Fruit fly (Drosophila melanogaster): Measurements from ENCODE around the gene Drsl6.

Drsl6 gene

dm6 chr3L:3303534-3304459 is 32.4 kb downstream of the Drsl6 start, which contains the start of gene ZnT63C:
TSS of gene ZnT63C (plus strand) at chr3L:3303708.
- TF ChIP-seq usp (GFP tag; optimal IDR thresholded peaks at IDR 0.05) (no peak), psq (optimal IDR thresholded peaks at IDR 0.05) (no peak), EcR (GFP tag; optimal IDR thresholded peaks at IDR 0.05) (no peak), CG8478 (optimal IDR thresholded peaks at IDR 0.05) (no peak), pan (optimal IDR thresholded peaks at IDR 0.05) (no peak), Dll (optimal IDR thresholded peaks at IDR 0.05) (no peak)

- TF ChIP-seq psq (optimal IDR thresholded peaks at IDR 0.05) (no peak), CG8478 (optimal IDR thresholded peaks at IDR 0.05) (no peak), EcR (GFP tag; optimal IDR thresholded peaks at IDR 0.05) (no peak), usp (GFP tag; optimal IDR thresholded peaks at IDR 0.05) (no peak), Dll (optimal IDR thresholded peaks at IDR 0.05) (no peak), pan (optimal IDR thresholded peaks at IDR 0.05) (no peak)
Observed at dm6 chr3L:3303087-3303526, 33.1 kb downstream of the Drsl6 start, which contains the start of gene CG14968. TSS of gene CG14968 (minus strand) at chr3L:3303112.

- TF ChIP-seq EcR (GFP tag; optimal IDR thresholded peaks at IDR 0.05) (no peak), Dll (optimal IDR thresholded peaks at IDR 0.05) (no peak), CG8478 (optimal IDR thresholded peaks at IDR 0.05) (no peak), pan (optimal IDR thresholded peaks at IDR 0.05) (no peak), psq (optimal IDR thresholded peaks at IDR 0.05) (no peak), usp (GFP tag; optimal IDR thresholded peaks at IDR 0.05) (no peak)
Observed at dm6 chr3L:3301171-3301738, 35.0 kb downstream of the Drsl6 start.

- no peak for TF ChIP-seq EcR (GFP tag; optimal IDR thresholded peaks at IDR 0.05)
- no peak for TF ChIP-seq usp (GFP tag; optimal IDR thresholded peaks at IDR 0.05)
- no peak for TF ChIP-seq CG8478 (optimal IDR thresholded peaks at IDR 0.05)
- TF ChIP-seq psq (optimal IDR thresholded peaks at IDR 0.05), result no peak
- no peak for TF ChIP-seq pan (optimal IDR thresholded peaks at IDR 0.05)
- TF ChIP-seq Dll (optimal IDR thresholded peaks at IDR 0.05), result no peak
Observed at dm6 chr3L:3300345-3300744, 35.9 kb downstream of the Drsl6 start.

dm6 chr3L:3291159-3291558 is 45.1 kb downstream of the Drsl6 start, which contains the start of gene CG12009:
TSS of gene CG12009 (plus strand) at chr3L:3291459.
- TF ChIP-seq Dll (optimal IDR thresholded peaks at IDR 0.05) (no peak), EcR (GFP tag; optimal IDR thresholded peaks at IDR 0.05) (no peak), psq (optimal IDR thresholded peaks at IDR 0.05) (no peak)

dm6 chr3L:3288414-3288813 is 47.8 kb downstream of the Drsl6 start:
- TF ChIP-seq psq (optimal IDR thresholded peaks at IDR 0.05) (no peak), EcR (GFP tag; optimal IDR thresholded peaks at IDR 0.05) (no peak), usp (GFP tag; optimal IDR thresholded peaks at IDR 0.05) (no peak), pan (optimal IDR thresholded peaks at IDR 0.05) (no peak), Dll (optimal IDR thresholded peaks at IDR 0.05) (no peak), CG8478 (optimal IDR thresholded peaks at IDR 0.05) (no peak)

Data from whole organism.